Worm (Caenorhabditis elegans) whole organism, early embryonic: ENCODE results near the gene C31H1.5.

Source experiments
- ama-1 ChIP-seq: fragments of 150-350 bp; optimal IDR thresholded peaks from 2 replicates; lab custom pipeline; 2014
- scrt-1 ChIP-seq: fragments of 200-800 bp; sonication (Bioruptor generic); IDR thresholded peaks from 2 replicates; pipeline ENCODE4 v1.3.6; 2022; ENCODE audit warnings: missing genetic modification characterization, missing compliant biosample characterization

- TF ChIP-seq ama-1 (lab: Kevin White, UChicago) (no peak), scrt-1 (GFP tag; lab: Robert Waterston, UW) (no peak)
These were observed 40.7 kb downstream of the C31H1.5 start for ce11 chrIV:5755922-5756321.
